Worm (Caenorhabditis elegans) whole organism, L3 larva: ENCODE results near the gene spp-9.

Experiments
- R02D3.7 ChIP-seq: fragments of 150-350 bp; optimal IDR thresholded peaks from 2 replicates; lab custom pipeline; 2014; ENCODE audit warnings: missing biosample characterization, missing genetic modification characterization
- ZK546.5 ChIP-seq: sonication (generic microtip); optimal IDR thresholded peaks from 2 replicates; lab custom pipeline; 2017; ENCODE audit warnings: missing biosample characterization, missing genetic modification characterization
- aly-2 ChIP-seq: fragments of 150-350 bp; optimal IDR thresholded peaks from 2 replicates; lab custom pipeline; 2014; ENCODE audit warnings: missing biosample characterization, missing genetic modification characterization
- ama-1 ChIP-seq: fragments of 150-350 bp; optimal IDR thresholded peaks from 2 replicates; lab custom pipeline; 2018
- ceh-16 ChIP-seq: sonication (generic microtip); optimal IDR thresholded peaks from 2 replicates; lab custom pipeline; 2017; ENCODE audit warnings: missing biosample characterization, missing genetic modification characterization
- ceh-28 ChIP-seq: fragments of 150-350 bp; optimal IDR thresholded peaks from 2 replicates; lab custom pipeline; 2014; ENCODE audit warnings: missing biosample characterization, missing genetic modification reagents, missing genetic modification characterization
- ceh-82 ChIP-seq: fragments of 150-350 bp; optimal IDR thresholded peaks from 2 replicates; lab custom pipeline; 2014; ENCODE audit warnings: missing biosample characterization, missing genetic modification characterization
- ceh-9 ChIP-seq: sonication (generic microtip); optimal IDR thresholded peaks from 2 replicates; lab custom pipeline; 2018; ENCODE audit warnings: missing biosample characterization, missing genetic modification characterization
- daf-12 ChIP-seq: fragments of 150-350 bp; optimal IDR thresholded peaks from 2 replicates; lab custom pipeline; 2014; ENCODE audit warnings: missing biosample characterization, missing genetic modification reagents, missing genetic modification characterization
- egl-27 ChIP-seq: sonication (generic microtip); optimal IDR thresholded peaks from 4 replicates; lab custom pipeline; 2017; ENCODE audit warnings: missing biosample characterization, missing genetic modification reagents, missing genetic modification characterization
- egl-5 ChIP-seq: fragments of 150-350 bp; optimal IDR thresholded peaks from 2 replicates; lab custom pipeline; 2017; ENCODE audit warnings: missing biosample characterization, missing genetic modification reagents, missing genetic modification characterization, inconsistent platforms
- elt-1 ChIP-seq: fragments of 150-350 bp; optimal IDR thresholded peaks from 2 replicates; lab custom pipeline; 2014; ENCODE audit warnings: missing biosample characterization, missing genetic modification characterization
- elt-2 ChIP-seq: sonication (generic microtip); optimal IDR thresholded peaks from 2 replicates; lab custom pipeline; 2016; ENCODE audit warnings: missing genetic modification reagents, mild to moderate bottlenecking, missing genetic modification characterization, missing compliant biosample characterization
- elt-3 ChIP-seq, 3 experiments: fragments of 150-350 bp in 1 of 3; sonication (generic microtip) in 2 of 3; optimal IDR thresholded peaks; 2 replicates in 2 of 3; 4 replicates in 1 of 3; lab custom pipeline; 2014 to 2017; ENCODE audit warnings: missing biosample characterization in 3 of 3, missing genetic modification characterization in 3 of 3
- eor-1 ChIP-seq, 2 experiments: fragments of 150-350 bp; optimal IDR thresholded peaks; 2 replicates each; lab custom pipeline; 2014 to 2018; ENCODE audit warnings: missing biosample characterization in 2 of 2, missing genetic modification characterization in 2 of 2
- fkh-10 ChIP-seq: sonication (generic microtip); optimal IDR thresholded peaks from 2 replicates; lab custom pipeline; 2017; ENCODE audit warnings: missing biosample characterization, missing genetic modification reagents, missing genetic modification characterization
- fkh-2 ChIP-seq: fragments of 150-350 bp; optimal IDR thresholded peaks from 2 replicates; lab custom pipeline; 2014; ENCODE audit warnings: missing biosample characterization, missing genetic modification reagents, missing genetic modification characterization
- fos-1 ChIP-seq: fragments of 150-350 bp; optimal IDR thresholded peaks from 2 replicates; lab custom pipeline; 2014; ENCODE audit warnings: missing biosample characterization, missing genetic modification characterization
- hmg-11 ChIP-seq: sonication (generic microtip); optimal IDR thresholded peaks from 2 replicates; lab custom pipeline; 2016; ENCODE audit warnings: missing genetic modification characterization, missing compliant biosample characterization
- jun-1 ChIP-seq: fragments of 150-350 bp; optimal IDR thresholded peaks from 2 replicates; lab custom pipeline; 2014; ENCODE audit warnings: missing biosample characterization, missing genetic modification reagents, missing genetic modification characterization
- lin-15B ChIP-seq: fragments of 150-350 bp; optimal IDR thresholded peaks from 2 replicates; lab custom pipeline; 2014; ENCODE audit warnings: missing biosample characterization, missing genetic modification characterization
- lin-39 ChIP-seq: fragments of 150-350 bp; optimal IDR thresholded peaks from 2 replicates; lab custom pipeline; 2018; ENCODE audit warnings: missing biosample characterization, missing genetic modification reagents, missing genetic modification characterization
- lsy-12 ChIP-seq: sonication (generic microtip); optimal IDR thresholded peaks from 2 replicates; lab custom pipeline; 2016; ENCODE audit warnings: mild to moderate bottlenecking, missing genetic modification characterization, missing compliant biosample characterization
- mdl-1 ChIP-seq: fragments of 150-350 bp; optimal IDR thresholded peaks from 2 replicates; lab custom pipeline; 2014; ENCODE audit warnings: missing biosample characterization, missing genetic modification characterization
- mml-1 ChIP-seq: fragments of 150-350 bp; sonication (generic microtip); optimal IDR thresholded peaks from 3 replicates; lab custom pipeline; 2014; ENCODE audit warnings: missing biosample characterization, missing genetic modification characterization
- nfya-1 ChIP-seq: sonication (generic microtip); optimal IDR thresholded peaks from 2 replicates; lab custom pipeline; 2017; ENCODE audit warnings: missing genetic modification characterization, mild to moderate bottlenecking, missing compliant biosample characterization, antibody characterized with exemption, moderate library complexity; ENCODE audit not compliant: insufficient read depth
- nhr-11 ChIP-seq: fragments of 150-350 bp; optimal IDR thresholded peaks from 2 replicates; lab custom pipeline; 2014; ENCODE audit warnings: missing biosample characterization, missing genetic modification characterization
- nhr-12 ChIP-seq: fragments of 150-350 bp; optimal IDR thresholded peaks from 2 replicates; lab custom pipeline; 2014; ENCODE audit warnings: missing biosample characterization, missing genetic modification characterization
- nhr-23 ChIP-seq: fragments of 150-350 bp; optimal IDR thresholded peaks from 2 replicates; lab custom pipeline; 2014; ENCODE audit warnings: missing biosample characterization, missing genetic modification reagents, missing genetic modification characterization
- nhr-237 ChIP-seq: fragments of 150-350 bp; optimal IDR thresholded peaks from 2 replicates; lab custom pipeline; 2014; ENCODE audit warnings: missing biosample characterization, missing genetic modification characterization
- nhr-25 ChIP-seq: sonication (generic microtip); optimal IDR thresholded peaks from 2 replicates; lab custom pipeline; 2017; ENCODE audit warnings: missing biosample characterization, missing genetic modification characterization
- nhr-28 ChIP-seq: fragments of 150-350 bp; optimal IDR thresholded peaks from 2 replicates; lab custom pipeline; 2014; ENCODE audit warnings: missing biosample characterization, missing genetic modification characterization
- nhr-43 ChIP-seq: sonication (generic microtip); optimal IDR thresholded peaks from 2 replicates; lab custom pipeline; 2016; ENCODE audit warnings: mild to moderate bottlenecking, missing genetic modification characterization, missing compliant biosample characterization; ENCODE audit not compliant: poor library complexity, severe bottlenecking
- nhr-67 ChIP-seq: fragments of 150-350 bp; optimal IDR thresholded peaks from 2 replicates; lab custom pipeline; 2014; ENCODE audit warnings: missing biosample characterization, missing genetic modification characterization
- nhr-76 ChIP-seq: fragments of 150-350 bp; sonication (generic microtip); optimal IDR thresholded peaks from 5 replicates; lab custom pipeline; 2014; ENCODE audit warnings: missing biosample characterization, missing genetic modification characterization
- nhr-77 ChIP-seq: fragments of 150-350 bp; optimal IDR thresholded peaks from 2 replicates; lab custom pipeline; 2014; ENCODE audit warnings: missing biosample characterization, missing genetic modification characterization
- pha-4 ChIP-seq: fragments of 150-350 bp; optimal IDR thresholded peaks from 2 replicates; lab custom pipeline; 2014; ENCODE audit warnings: missing biosample characterization, missing genetic modification reagents, missing genetic modification characterization
- pqm-1 ChIP-seq: fragments of 150-350 bp; optimal IDR thresholded peaks from 2 replicates; lab custom pipeline; 2017; ENCODE audit warnings: missing biosample characterization, missing genetic modification characterization, inconsistent platforms
- sea-2 ChIP-seq: fragments of 150-350 bp; sonication (generic microtip); optimal IDR thresholded peaks from 4 replicates; lab custom pipeline; 2014; ENCODE audit warnings: missing biosample characterization, missing genetic modification reagents, missing genetic modification characterization
- skn-1 ChIP-seq: fragments of 150-350 bp; optimal IDR thresholded peaks from 2 replicates; lab custom pipeline; 2014; ENCODE audit warnings: missing biosample characterization, missing genetic modification characterization
- snpc-4 ChIP-seq: fragments of 150-350 bp; optimal IDR thresholded peaks from 2 replicates; lab custom pipeline; 2014; ENCODE audit warnings: missing biosample characterization, missing genetic modification characterization
- tbx-2 ChIP-seq: sonication (generic microtip); optimal IDR thresholded peaks from 2 replicates; lab custom pipeline; 2016; ENCODE audit warnings: mild to moderate bottlenecking, missing genetic modification characterization, missing compliant biosample characterization
- unc-39 ChIP-seq: sonication (generic microtip); optimal IDR thresholded peaks from 4 replicates; lab custom pipeline; 2017; ENCODE audit warnings: missing biosample characterization, missing genetic modification characterization
- unc-62 ChIP-seq: fragments of 150-350 bp; sonication (generic microtip); optimal IDR thresholded peaks from 4 replicates; lab custom pipeline; 2014; ENCODE audit warnings: missing biosample characterization, missing genetic modification reagents, missing genetic modification characterization
- zag-1 ChIP-seq: fragments of 150-350 bp; optimal IDR thresholded peaks from 2 replicates; lab custom pipeline; 2014; ENCODE audit warnings: missing biosample characterization, missing genetic modification characterization
- ztf-11 ChIP-seq: fragments of 150-350 bp; optimal IDR thresholded peaks from 2 replicates; lab custom pipeline; 2014; ENCODE audit warnings: missing biosample characterization, missing genetic modification characterization
- ztf-4 ChIP-seq: fragments of 150-350 bp; optimal IDR thresholded peaks from 2 replicates; lab custom pipeline; 2014; ENCODE audit warnings: missing biosample characterization, missing genetic modification characterization

The spp-9 gene

DNA sequence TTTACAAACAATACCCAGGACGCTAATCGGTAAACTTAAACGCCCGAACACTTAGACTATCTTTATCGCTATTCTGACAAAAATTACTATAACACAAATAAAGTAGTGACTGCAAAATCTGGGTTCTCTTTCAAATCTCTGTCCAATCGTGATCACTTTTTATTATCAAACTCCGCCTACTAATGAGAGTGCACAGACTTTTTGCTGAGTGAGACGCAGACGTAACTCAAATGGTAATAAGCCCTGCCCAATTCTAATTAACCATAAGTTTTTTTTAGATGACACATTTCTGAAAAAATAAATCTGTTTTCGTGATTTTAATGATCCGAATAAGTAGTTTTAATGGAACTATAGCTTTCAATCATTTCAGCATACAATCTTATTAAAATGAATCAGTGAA, 15.2 kb upstream of the spp-9 start:
- no peak for TF ChIP-seq zag-1 (tag; lab: Kevin White, UChicago)
- no peak for TF ChIP-seq ceh-9 (tag; lab: Kevin White, UChicago)
- no peak for TF ChIP-seq ZK546.5
- no peak for TF ChIP-seq ama-1 (lab: Kevin White, UChicago)
- TF ChIP-seq pha-4 (tag; lab: Kevin White, UChicago), result peak; percentile 32
- TF ChIP-seq R02D3.7 (tag; lab: Kevin White, UChicago), result no peak
- TF ChIP-seq nhr-25 (tag; lab: Kevin White, UChicago), result no peak
- no peak for TF ChIP-seq elt-1 (tag; lab: Kevin White, UChicago)
- TF ChIP-seq jun-1 (tag; lab: Kevin White, UChicago), result no peak
- TF ChIP-seq ceh-28 (tag; lab: Kevin White, UChicago), result no peak
- TF ChIP-seq nhr-12 (tag; lab: Kevin White, UChicago), result no peak
- no peak for TF ChIP-seq nhr-11 (tag; lab: Kevin White, UChicago)
- TF ChIP-seq lsy-12 (tag; lab: Kevin White, UChicago), result no peak
- TF ChIP-seq ztf-11 (tag; lab: Kevin White, UChicago), result no peak
- peak; percentile 57 for TF ChIP-seq nfya-1
- TF ChIP-seq skn-1 (tag; lab: Kevin White, UChicago), result no peak
- TF ChIP-seq, all 47 proteins: peak for 2

DNA sequence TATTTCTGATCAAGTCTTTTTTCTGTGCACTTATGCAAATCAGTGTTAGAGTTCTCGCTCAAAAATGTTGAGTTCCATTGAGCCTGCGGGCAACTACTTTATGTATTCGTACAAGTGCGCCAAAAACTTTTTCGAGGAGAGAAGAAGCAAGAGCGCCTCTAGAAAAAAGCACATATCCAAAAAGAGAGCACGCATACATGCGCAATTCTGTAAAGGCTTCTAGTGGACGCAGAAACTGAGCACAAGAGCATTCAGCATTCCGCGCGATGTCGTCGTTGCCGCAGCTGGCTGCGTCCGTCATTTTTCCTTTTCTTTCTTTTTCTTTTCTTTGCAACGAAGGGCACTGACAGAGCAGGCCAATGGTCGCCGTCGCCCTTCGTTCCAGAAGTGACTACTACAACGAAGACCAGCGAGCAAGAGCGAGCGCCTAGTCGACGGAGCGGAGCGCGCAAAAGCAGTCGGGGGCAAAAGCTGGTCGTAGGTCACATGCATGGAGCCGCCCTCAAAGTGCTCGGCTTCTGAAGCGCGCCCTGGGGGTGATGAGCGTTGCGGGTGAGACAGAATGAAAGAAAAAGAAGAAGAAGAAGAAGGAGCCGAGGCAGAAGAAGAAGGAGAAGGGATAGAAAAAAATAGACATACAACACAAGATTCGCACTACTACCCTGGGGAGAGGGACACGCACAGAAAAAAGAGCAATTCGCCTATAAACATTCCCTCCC, 14.5 kb upstream of the spp-9 start:
- peak; percentile 12 for TF ChIP-seq lin-39 (tag; lab: Kevin White, UChicago)
- no peak for TF ChIP-seq nhr-12 (tag; lab: Kevin White, UChicago)
- TF ChIP-seq fos-1, result no peak
- no peak for TF ChIP-seq ceh-9 (tag; lab: Kevin White, UChicago)
- TF ChIP-seq nhr-76, result no peak
- no peak for TF ChIP-seq mml-1 (tag; lab: Kevin White, UChicago)
- peak; percentile 44 for TF ChIP-seq ama-1 (lab: Kevin White, UChicago)
- peak; percentile 51 for TF ChIP-seq lsy-12 (tag; lab: Kevin White, UChicago)
- TF ChIP-seq nhr-237 (tag; lab: Kevin White, UChicago), result no peak
- peak; percentile 63 for TF ChIP-seq tbx-2 (tag; lab: Kevin White, UChicago)
- peak; percentile 69 for TF ChIP-seq hmg-11 (tag; lab: Kevin White, UChicago)
- peak; percentile 56 for TF ChIP-seq zag-1 (tag; lab: Kevin White, UChicago)
- no peak for TF ChIP-seq pha-4 (tag; lab: Kevin White, UChicago)
- no peak for TF ChIP-seq sea-2 (GFP tag; lab: Kevin White, UChicago)
- no peak for TF ChIP-seq elt-3 (tag; optimal IDR thresholded peaks at IDR 0.05; lab: Kevin White, UChicago)
- TF ChIP-seq nhr-11 (tag; lab: Kevin White, UChicago), result no peak
- no peak for TF ChIP-seq R02D3.7 (tag; lab: Kevin White, UChicago)
- no peak for TF ChIP-seq nhr-25 (tag; lab: Kevin White, UChicago)
- no peak for TF ChIP-seq snpc-4 (tag; lab: Kevin White, UChicago)
- no peak for TF ChIP-seq eor-1 (tag; optimal IDR thresholded peaks at IDR 0.05; lab: Kevin White, UChicago)
- no peak for TF ChIP-seq elt-2
- TF ChIP-seq egl-5 (tag; lab: Kevin White, UChicago), result peak; percentile 3
- no peak for TF ChIP-seq daf-12 (tag; lab: Kevin White, UChicago)
- TF ChIP-seq egl-27 (tag; lab: Kevin White, UChicago), result no peak
- no peak for TF ChIP-seq unc-39 (tag; lab: Kevin White, UChicago)
- TF ChIP-seq nhr-67, result no peak
- TF ChIP-seq mdl-1 (tag; lab: Kevin White, UChicago), result peak; percentile 7
- TF ChIP-seq aly-2 (tag; lab: Kevin White, UChicago), result no peak
- TF ChIP-seq nfya-1, result peak; percentile 93
- no peak for TF ChIP-seq nhr-77 (tag; lab: Kevin White, UChicago)
- TF ChIP-seq ceh-82 (tag; lab: Kevin White, UChicago), result no peak
- peak; percentile 29 for TF ChIP-seq fkh-2 (tag; lab: Kevin White, UChicago)
- TF ChIP-seq nhr-23, result no peak
- no peak for TF ChIP-seq ceh-28 (tag; lab: Kevin White, UChicago)
- no peak for TF ChIP-seq ZK546.5
- TF ChIP-seq pqm-1 (tag; lab: Kevin White, UChicago), result no peak
- TF ChIP-seq ztf-11 (tag; lab: Kevin White, UChicago), result no peak
- TF ChIP-seq lin-15B (tag; lab: Kevin White, UChicago), result no peak
- TF ChIP-seq elt-1 (tag; lab: Kevin White, UChicago), result peak; percentile 2
- TF ChIP-seq nhr-28 (tag; lab: Kevin White, UChicago), result no peak
- no peak for TF ChIP-seq unc-62 (GFP tag; lab: Kevin White, UChicago)
- peak; percentile 34 for TF ChIP-seq jun-1 (tag; lab: Kevin White, UChicago)
- TF ChIP-seq nhr-43 (tag; lab: Kevin White, UChicago), result no peak
- TF ChIP-seq ceh-16 (tag; lab: Kevin White, UChicago), result no peak
- TF ChIP-seq fkh-10 (GFP tag; lab: Kevin White, UChicago), result no peak
- TF ChIP-seq ztf-4 (tag; lab: Kevin White, UChicago), result no peak
- TF ChIP-seq skn-1 (tag; lab: Kevin White, UChicago), result peak; percentile 47
